Worm (Caenorhabditis elegans): ENCODE measurements around the gene F35H10.10.
A peak's percentile ranks its signal among the peaks of the same experiment; 100 is the strongest.

F35H10.10 gene

ce11 chrIV:8275232-8275631 lies 37.5 kb downstream of the F35H10.10 start, which contains the start of gene K07H8.11:
K07H8.11 (minus strand) TSS chrIV:8275332.
- TF ChIP-seq pbrm-1 (GFP tag; IDR thresholded peaks at IDR 0.05), result no peak
- TF ChIP-seq cebp-1 (GFP tag; IDR thresholded peaks at IDR 0.05), result no peak
- no peak for TF ChIP-seq cebp-1 (tag; optimal IDR thresholded peaks at IDR 0.05)
- no peak for TF ChIP-seq F37B4.10 (GFP tag; IDR thresholded peaks at IDR 0.05)
- TF ChIP-seq hlh-12 (tag; optimal IDR thresholded peaks at IDR 0.05), result no peak
- no peak for TF ChIP-seq atf-7 (tag; optimal IDR thresholded peaks at IDR 0.05)
- no peak for TF ChIP-seq snpc-3.4 (tag; optimal IDR thresholded peaks at IDR 0.05)
- TF ChIP-seq nfyb-1 (GFP tag; IDR thresholded peaks at IDR 0.05), result no peak
- TF ChIP-seq C17E4.6 (GFP tag; IDR thresholded peaks at IDR 0.05), result no peak
- TF ChIP-seq F57C9.4 (tag; optimal IDR thresholded peaks at IDR 0.05), result no peak
- no peak for TF ChIP-seq Y95B8A.8 (GFP tag; IDR thresholded peaks at IDR 0.05)
- TF ChIP-seq Y79H2A.3 (GFP tag; conservative IDR thresholded peaks at IDR 0.05), result no peak
- no peak for TF ChIP-seq ceh-40 (GFP tag; IDR thresholded peaks at IDR 0.05)
- no peak for TF ChIP-seq ztf-28 (GFP tag; IDR thresholded peaks at IDR 0.05)
- TF ChIP-seq nfya-2 (GFP tag; IDR thresholded peaks at IDR 0.05), result no peak
- no peak for TF ChIP-seq D2030.7 (GFP tag; IDR thresholded peaks at IDR 0.05)
- no peak for TF ChIP-seq lsy-27 (tag; optimal IDR thresholded peaks at IDR 0.05; ENCODE audit: borderline replicate concordance, insufficient read depth)

- TF ChIP-seq ztf-28 (GFP tag; IDR thresholded peaks at IDR 0.05) (no peak), ztf-22 (GFP tag; optimal IDR thresholded peaks at IDR 0.05) (no peak), ztf-3 (GFP tag; optimal IDR thresholded peaks at IDR 0.05) (no peak), ceh-100 (GFP tag; IDR thresholded peaks at IDR 0.05) (no peak), mxl-1 (tag; optimal IDR thresholded peaks at IDR 0.05) (no peak), B0019.2 (GFP tag; conservative IDR thresholded peaks at IDR 0.05) (no peak), sea-2 (GFP tag; IDR thresholded peaks at IDR 0.05) (no peak)
Measured at ce11 chrIV:8273334-8273733, 39.4 kb downstream of the F35H10.10 start.

ce11 chrIV:8268024-8268423 lies 44.7 kb downstream of the F35H10.10 start, which contains the start of the genes K07H8.5 and K07H8.8:
K07H8.5 (plus strand) TSS chrIV:8268324.
K07H8.8 (minus strand) TSS chrIV:8268412.
- TF ChIP-seq F57A8.1 (GFP tag; optimal IDR thresholded peaks at IDR 0.05) (no peak), rec-8 (tag; optimal IDR thresholded peaks at IDR 0.05) (no peak), ceh-100 (GFP tag; IDR thresholded peaks at IDR 0.05) (no peak), hlh-26 (GFP tag; conservative IDR thresholded peaks at IDR 0.05) (no peak), nhr-179 (tag; optimal IDR thresholded peaks at IDR 0.05) (no peak), D2030.7 (GFP tag; IDR thresholded peaks at IDR 0.05) (no peak)

- 0 out of 2 replicates have a peak, but pooled peaks have one; percentile 14 for TF ChIP-seq madf-6 (GFP tag; IDR thresholded peaks at IDR 0.05)
- no peak for TF ChIP-seq K12H6.12 (tag; optimal IDR thresholded peaks at IDR 0.05)
- TF ChIP-seq let-526 (GFP tag; IDR thresholded peaks at IDR 0.05), result peak; percentile 54; the same call in 1 of the 2 replicates
- TF ChIP-seq F49E8.2 (tag; optimal IDR thresholded peaks at IDR 0.05; ENCODE audit: insufficient read depth), result no peak
- no peak for TF ChIP-seq ceh-27 (GFP tag; optimal IDR thresholded peaks at IDR 0.05)
- TF ChIP-seq attf-6 (GFP tag; IDR thresholded peaks at IDR 0.05), result 0 out of 2 replicates have a peak, but pooled peaks have one; percentile 43
- TF ChIP-seq ekl-4 (GFP tag; IDR thresholded peaks at IDR 0.05), result 0 out of 2 replicates have a peak, but pooled peaks have one; percentile 38
- TF ChIP-seq Y67H2A.10 (GFP tag; conservative IDR thresholded peaks at IDR 0.05), result no peak
- no peak for TF ChIP-seq ceh-79 (tag; optimal IDR thresholded peaks at IDR 0.05)
- TF ChIP-seq ztf-25 (GFP tag; IDR thresholded peaks at IDR 0.05), result no peak
- no peak for TF ChIP-seq bed-2 (GFP tag; IDR thresholded peaks at IDR 0.05)
- TF ChIP-seq Y79H2A.3 (GFP tag; conservative IDR thresholded peaks at IDR 0.05), result no peak
- no peak for TF ChIP-seq dpl-1 (GFP tag; optimal IDR thresholded peaks at IDR 0.05)
- no peak for TF ChIP-seq F57A8.1 (GFP tag; optimal IDR thresholded peaks at IDR 0.05)
- TF ChIP-seq dox-1 (GFP tag; IDR thresholded peaks at IDR 0.05), result no peak
- TF ChIP-seq C17E4.6 (GFP tag; IDR thresholded peaks at IDR 0.05), result no peak
- no peak for TF ChIP-seq nhr-179 (tag; optimal IDR thresholded peaks at IDR 0.05)
- no peak for TF ChIP-seq lsy-27 (tag; optimal IDR thresholded peaks at IDR 0.05; ENCODE audit: borderline replicate concordance, insufficient read depth)
- peak; percentile 80 for TF ChIP-seq cebp-2 (GFP tag; IDR thresholded peaks at IDR 0.05)
Measured at ce11 chrIV:8266024-8266949, 46.5 kb downstream of the F35H10.10 start.

Data from whole organism, young adult.